Worm (Caenorhabditis elegans): ENCODE data around the gene C08E3.13.
"Not testable (repeated sequence)": the region's sequence is repeated elsewhere in the genome, so short reads cannot be mapped to it uniquely, and the experiment has no call there.

ce11 chrII:1660888-1661287 lies 28.8 kb upstream of the C08E3.13 start, which contains the start of gene ZC204.13:
- TF ChIP-seq tab-1 (GFP tag; IDR thresholded peaks at IDR 0.05); ref-1 (GFP tag; conservative IDR thresholded peaks at IDR 0.05); flt-1 (GFP tag; IDR thresholded peaks at IDR 0.05); klf-2 (GFP tag; conservative IDR thresholded peaks at IDR 0.05); ztf-29 (GFP tag; IDR thresholded peaks at IDR 0.05): not testable (repeated sequence)

All from whole organism, midembryonic.